Worm (Caenorhabditis elegans) whole organism, L4 larva: ENCODE measurements around the gene nspc-19.
A peak's percentile ranks its signal among the peaks of the same experiment; 100 is the strongest.

ENCODE experiments used
- F49E8.2 ChIP-seq: sonication (generic microtip); optimal IDR thresholded peaks from 2 replicates; lab custom pipeline; 2016; ENCODE audit warnings: missing compliant biosample characterization, mild to moderate bottlenecking, missing genetic modification characterization, borderline replicate concordance
- Y105C5A.15 ChIP-seq: fragments of 200-800 bp; sonication (Bioruptor generic); IDR thresholded peaks from 2 replicates; pipeline ENCODE4 v1.3.6; 2022; ENCODE audit warnings: missing genetic modification characterization, missing compliant biosample characterization
- Y48G9A.11 ChIP-seq: fragments of 200-800 bp; sonication (Bioruptor generic); IDR thresholded peaks from 2 replicates; pipeline ENCODE4 v1.3.6; 2022; ENCODE audit warnings: missing genetic modification reagents, missing genetic modification characterization, missing compliant biosample characterization
- Y5F2A.4 ChIP-seq: fragments of 200-800 bp; sonication (Bioruptor generic); optimal IDR thresholded peaks from 2 replicates; lab custom pipeline; 2018; ENCODE audit warnings: mild to moderate bottlenecking, missing genetic modification characterization, missing compliant biosample characterization
- Y75B8A.6 ChIP-seq: fragments of 200-800 bp; sonication (Bioruptor generic); IDR thresholded peaks from 2 replicates; pipeline ENCODE4 v1.3.6; 2022; ENCODE audit warnings: missing genetic modification reagents, missing genetic modification characterization, missing compliant biosample characterization
- aha-1 ChIP-seq: fragments of 150-350 bp; peaks from one replicate; lab custom pipeline; 2014; ENCODE audit warnings: missing biosample characterization, missing genetic modification characterization
- aly-2 ChIP-seq: sonication (generic microtip); optimal IDR thresholded peaks from 2 replicates; lab custom pipeline; 2018; ENCODE audit warnings: missing biosample characterization, missing genetic modification characterization
- ama-1 ChIP-seq: fragments of 150-350 bp; optimal IDR thresholded peaks from 2 replicates; lab custom pipeline; 2014; ENCODE audit warnings: inconsistent platforms, mixed read lengths
- arid-1 ChIP-seq: fragments of 200-800 bp; sonication (Bioruptor generic); conservative IDR thresholded peaks from 2 replicates; pipeline ENCODE4 v1.3.6; 2022; ENCODE audit warnings: missing genetic modification reagents, missing genetic modification characterization, missing compliant biosample characterization
- attf-4 ChIP-seq: sonication (generic microtip); optimal IDR thresholded peaks from 3 replicates; lab custom pipeline; 2017; ENCODE audit warnings: missing biosample characterization, missing genetic modification characterization
- ceh-28 ChIP-seq: fragments of 150-350 bp; optimal IDR thresholded peaks from 2 replicates; lab custom pipeline; 2014; ENCODE audit warnings: missing biosample characterization, missing genetic modification reagents, missing genetic modification characterization
- daf-12 ChIP-seq: fragments of 150-350 bp; optimal IDR thresholded peaks from 2 replicates; lab custom pipeline; 2014; ENCODE audit warnings: missing biosample characterization, missing genetic modification reagents, missing genetic modification characterization
- daf-16 ChIP-seq, 3 experiments: sonication (generic microtip); optimal IDR thresholded peaks; 2 replicates each; lab custom pipeline; 2016 to 2017; ENCODE audit warnings: missing genetic modification characterization in 3 of 3, missing genetic modification reagents in 3 of 3, mild to moderate bottlenecking in 2 of 3, missing compliant biosample characterization in 2 of 3, missing biosample characterization in 1 of 3, moderate library complexity in 1 of 3
- daf-19 ChIP-seq: fragments of 200-800 bp; sonication (Bioruptor generic); conservative IDR thresholded peaks from 2 replicates; pipeline ENCODE4 v1.3.6; 2022; ENCODE audit warnings: missing genetic modification characterization, missing compliant biosample characterization
- daf-8 ChIP-seq: fragments of 200-800 bp; sonication (Bioruptor generic); IDR thresholded peaks from 2 replicates; pipeline ENCODE4 v1.3.6; 2022; ENCODE audit warnings: missing genetic modification characterization, missing compliant biosample characterization
- duxl-1 ChIP-seq: sonication (generic microtip); optimal IDR thresholded peaks from 2 replicates; lab custom pipeline; 2016; ENCODE audit warnings: mild to moderate bottlenecking, missing genetic modification characterization, moderate library complexity, missing compliant biosample characterization; ENCODE audit not compliant: poor library complexity
- egl-43 ChIP-seq: fragments of 200-800 bp; sonication (Bioruptor generic); IDR thresholded peaks from 2 replicates; pipeline ENCODE4 v1.3.6; 2022; ENCODE audit warnings: missing genetic modification reagents, missing genetic modification characterization, missing compliant biosample characterization
- hif-1 ChIP-seq, 2 experiments: sonication (generic microtip); optimal IDR thresholded peaks; 2 replicates each; lab custom pipeline; 2016 to 2017; ENCODE audit warnings: missing compliant biosample characterization in 2 of 2, missing genetic modification characterization in 2 of 2, missing genetic modification reagents in 2 of 2, missing genotype in 2 of 2, mild to moderate bottlenecking in 1 of 2
- hlh-11 ChIP-seq: fragments of 200-800 bp; sonication (Bioruptor generic); optimal IDR thresholded peaks from 2 replicates; lab custom pipeline; 2018; ENCODE audit warnings: mild to moderate bottlenecking, missing genetic modification characterization, missing compliant biosample characterization
- hlh-30 ChIP-seq: sonication (generic microtip); optimal IDR thresholded peaks from 2 replicates; lab custom pipeline; 2017; ENCODE audit warnings: antibody characterized with exemption, mild to moderate bottlenecking, missing genetic modification characterization, missing compliant biosample characterization; ENCODE audit not compliant: insufficient read depth
- hmg-1.1 ChIP-seq: fragments of 200-800 bp; sonication (Bioruptor generic); IDR thresholded peaks from 2 replicates; pipeline ENCODE4 v1.3.6; 2022; ENCODE audit warnings: missing genetic modification reagents, missing genetic modification characterization, missing compliant biosample characterization
- jun-1 ChIP-seq: fragments of 150-350 bp; optimal IDR thresholded peaks from 2 replicates; lab custom pipeline; 2014; ENCODE audit warnings: missing biosample characterization, missing genetic modification reagents, missing genetic modification characterization
- lim-7 ChIP-seq: fragments of 200-800 bp; sonication (Bioruptor generic); IDR thresholded peaks from 2 replicates; pipeline ENCODE4 v1.3.6; 2022; ENCODE audit warnings: missing genetic modification characterization, missing compliant biosample characterization
- lir-3 ChIP-seq: sonication (generic microtip); optimal IDR thresholded peaks from 2 replicates; lab custom pipeline; 2016; ENCODE audit warnings: mild to moderate bottlenecking, missing genetic modification characterization, missing compliant biosample characterization
- mdl-1 ChIP-seq, 2 experiments: fragments of 150-350 bp in 1 of 2; sonication (generic microtip) in 1 of 2; optimal IDR thresholded peaks; 2 replicates each; lab custom pipeline; 2014 to 2017; ENCODE audit warnings: missing biosample characterization in 2 of 2, missing genetic modification characterization in 2 of 2
- mep-1 ChIP-seq: fragments of 150-350 bp; sonication (generic microtip); optimal IDR thresholded peaks from 3 replicates; lab custom pipeline; 2014; ENCODE audit warnings: missing biosample characterization, missing genetic modification characterization
- mes-2 ChIP-seq: sonication (generic microtip); optimal IDR thresholded peaks from 2 replicates; lab custom pipeline; 2016; ENCODE audit warnings: missing genotype, mild to moderate bottlenecking, missing genetic modification characterization, missing compliant biosample characterization; ENCODE audit not compliant: poor library complexity, severe bottlenecking
- mxl-2 ChIP-seq: fragments of 200-800 bp; sonication (Bioruptor generic); conservative IDR thresholded peaks from 2 replicates; pipeline ENCODE4 v1.3.6; 2022; ENCODE audit warnings: missing genetic modification reagents, missing genetic modification characterization, missing compliant biosample characterization
- nhr-102 ChIP-seq: sonication (generic microtip); optimal IDR thresholded peaks from 2 replicates; lab custom pipeline; 2016; ENCODE audit warnings: mild to moderate bottlenecking, missing genetic modification characterization, moderate library complexity, missing compliant biosample characterization
- nhr-11 ChIP-seq: fragments of 150-350 bp; optimal IDR thresholded peaks from 2 replicates; lab custom pipeline; 2014; ENCODE audit warnings: missing biosample characterization, missing genetic modification characterization
- nhr-48 ChIP-seq: sonication (generic microtip); optimal IDR thresholded peaks from 2 replicates; lab custom pipeline; 2016; ENCODE audit warnings: mild to moderate bottlenecking, missing genetic modification characterization, missing compliant biosample characterization
- nhr-6 ChIP-seq: fragments of 150-350 bp; optimal IDR thresholded peaks from 2 replicates; lab custom pipeline; 2014; ENCODE audit warnings: missing biosample characterization, missing genetic modification characterization
- nhr-77 ChIP-seq: fragments of 150-350 bp; optimal IDR thresholded peaks from 2 replicates; lab custom pipeline; 2014; ENCODE audit warnings: missing biosample characterization, missing genetic modification characterization
- pqm-1 ChIP-seq: sonication (generic microtip); optimal IDR thresholded peaks from 2 replicates; lab custom pipeline; 2017; ENCODE audit warnings: missing biosample characterization, missing genetic modification characterization
- rbr-2 ChIP-seq: sonication (generic microtip); optimal IDR thresholded peaks from 2 replicates; lab custom pipeline; 2016; ENCODE audit warnings: missing genotype, missing genetic modification characterization, missing compliant biosample characterization
- spr-3 ChIP-seq: fragments of 200-800 bp; sonication (Bioruptor generic); optimal IDR thresholded peaks from 2 replicates; lab custom pipeline; 2018; ENCODE audit warnings: mild to moderate bottlenecking, missing genetic modification characterization, missing compliant biosample characterization
- tag-97 ChIP-seq: fragments of 200-800 bp; sonication (Bioruptor generic); IDR thresholded peaks from 2 replicates; pipeline ENCODE4 v1.3.6; 2022; ENCODE audit warnings: missing genetic modification characterization, missing compliant biosample characterization
- tra-1 ChIP-seq: fragments of 200-800 bp; sonication (Bioruptor generic); IDR thresholded peaks from 2 replicates; pipeline ENCODE4 v1.3.6; 2022; ENCODE audit warnings: missing genetic modification reagents, missing genetic modification characterization, missing compliant biosample characterization
- unc-62 ChIP-seq, 3 experiments: fragments of 150-350 bp in 1 of 3; sonication (generic microtip); optimal IDR thresholded peaks in 2 of 3; peaks in 1 of 3; 1 replicate in 1 of 3; 2 replicates in 2 of 3; lab custom pipeline; 2014 to 2017; ENCODE audit warnings: missing biosample characterization in 3 of 3, missing genetic modification characterization in 3 of 3, missing genetic modification reagents in 3 of 3, missing genotype in 1 of 3
- vab-7 ChIP-seq: fragments of 200-800 bp; sonication (Bioruptor generic); IDR thresholded peaks from 2 replicates; pipeline ENCODE4 v1.3.6; 2022; ENCODE audit warnings: missing genetic modification reagents, missing genetic modification characterization, missing compliant biosample characterization
- zfp-3 ChIP-seq: fragments of 200-800 bp; sonication (Bioruptor generic); conservative IDR thresholded peaks from 2 replicates; pipeline ENCODE4 v1.3.6; 2022; ENCODE audit warnings: missing genetic modification reagents, missing genetic modification characterization, missing compliant biosample characterization
- zip-2 ChIP-seq: fragments of 150-350 bp; optimal IDR thresholded peaks from 2 replicates; lab custom pipeline; 2014; ENCODE audit warnings: missing biosample characterization, missing genetic modification characterization

Gene nspc-19

ce11 chrX:14491103-14491502, 37.4 kb upstream of the nspc-19 start:
- TF ChIP-seq hlh-30 (tag; lab: Kevin White, UChicago) (peak; percentile 16), ama-1 (lab: Kevin White, UChicago) (peak; percentile 86), Y48G9A.11 (GFP tag; lab: Robert Waterston, UW) (no peak), rbr-2 (tag; lab: Kevin White, UChicago) (peak; percentile 4), zip-2 (tag; lab: Kevin White, UChicago) (no peak), attf-4 (tag; lab: Kevin White, UChicago) (no peak), nhr-77 (tag; lab: Kevin White, UChicago) (no peak), nhr-11 (tag; lab: Kevin White, UChicago) (no peak), mep-1 (tag; lab: Kevin White, UChicago) (peak; percentile 39), mdl-1 (tag; optimal IDR thresholded peaks at IDR 0.05; lab: Kevin White, UChicago) (peak in 1 of 2 experiments; percentile 9), aly-2 (tag; lab: Kevin White, UChicago) (no peak), hlh-11 (tag; lab: Kevin White, UChicago) (peak; percentile 6), pqm-1 (tag; lab: Kevin White, UChicago) (no peak), nhr-102 (tag; lab: Kevin White, UChicago) (no peak), mes-2 (peak; percentile 52), daf-16 (GFP tag; optimal IDR thresholded peaks at IDR 0.05; lab: Kevin White, UChicago) (no peak), daf-16 (tag; optimal IDR thresholded peaks at IDR 0.05; lab: Kevin White, UChicago) (peak; percentile 10), daf-8 (GFP tag; lab: Robert Waterston, UW) (no peak), hmg-1.1 (GFP tag; lab: Robert Waterston, UW) (peak; percentile 27; the same call in 1 of the 2 replicates), arid-1 (GFP tag; lab: Robert Waterston, UW) (no peak)

- TF ChIP-seq Y105C5A.15 (GFP tag; lab: Robert Waterston, UW): no peak
- TF ChIP-seq spr-3: no peak
- no peak for TF ChIP-seq lir-3
- no peak for TF ChIP-seq F49E8.2 (tag; lab: Kevin White, UChicago)
- no peak for TF ChIP-seq tra-1 (GFP tag; lab: Robert Waterston, UW)
- no peak for TF ChIP-seq nhr-6 (tag; lab: Kevin White, UChicago)
- TF ChIP-seq tag-97: no peak
- TF ChIP-seq duxl-1 (tag; lab: Kevin White, UChicago): no peak
- TF ChIP-seq ceh-28 (tag; lab: Kevin White, UChicago): no peak
- TF ChIP-seq hlh-30 (tag; lab: Kevin White, UChicago): no peak
- no peak for TF ChIP-seq jun-1 (tag; lab: Kevin White, UChicago)
- no peak for TF ChIP-seq hif-1 (tag; optimal IDR thresholded peaks at IDR 0.05; lab: Kevin White, UChicago)
- TF ChIP-seq unc-62 (GFP tag; optimal IDR thresholded peaks at IDR 0.05 in 1 of 2; lab: Kevin White, UChicago): no peak
- no peak for TF ChIP-seq unc-62 (tag; optimal IDR thresholded peaks at IDR 0.05; lab: Kevin White, UChicago)
- TF ChIP-seq ama-1 (lab: Kevin White, UChicago): no peak
- TF ChIP-seq daf-16 (GFP tag; optimal IDR thresholded peaks at IDR 0.05; lab: Kevin White, UChicago): no peak
- TF ChIP-seq daf-16 (tag; optimal IDR thresholded peaks at IDR 0.05; lab: Kevin White, UChicago): no peak
- TF ChIP-seq, all 104 proteins: peak for 0
Measured at ce11 chrX:14492441-14492840, 36.1 kb upstream of the nspc-19 start.

ce11 chrX:14495075-14495474, 33.4 kb upstream of the nspc-19 start:
- TF ChIP-seq Y105C5A.15 (GFP tag; lab: Robert Waterston, UW) (no peak), hif-1 (tag; optimal IDR thresholded peaks at IDR 0.05; lab: Kevin White, UChicago) (peak in 1 of 2 experiments; percentile 82), nhr-48 (tag; lab: Kevin White, UChicago) (no peak), daf-12 (tag; lab: Kevin White, UChicago) (no peak), mxl-2 (GFP tag; lab: Robert Waterston, UW) (no peak), hlh-30 (tag; lab: Kevin White, UChicago) (peak; percentile 20), spr-3 (no peak), vab-7 (GFP tag; lab: Robert Waterston, UW) (no peak), Y5F2A.4 (GFP tag; lab: Kevin White, UChicago) (no peak), daf-19 (GFP tag; lab: Robert Waterston, UW) (no peak), duxl-1 (tag; lab: Kevin White, UChicago) (no peak), aha-1 (peak; percentile 81), Y75B8A.6 (GFP tag; lab: Robert Waterston, UW) (no peak), lim-7 (GFP tag; lab: Robert Waterston, UW) (no peak), zfp-3 (GFP tag; lab: Robert Waterston, UW) (no peak), egl-43 (no peak)
